Fruit fly (Drosophila melanogaster): ENCODE results near the gene CG33339.

The CG33339 gene

dm6 chr3R:24369268-24369667 lies 7.6 kb downstream of the CG33339 start, which contains the start of gene CG13614:
Gene CG13614 (plus strand): TSS chr3R:24369568.
- TF ChIP-seq pan (optimal IDR thresholded peaks at IDR 0.05) (no peak), h (GFP tag; optimal IDR thresholded peaks at IDR 0.05) (no peak), Dif (GFP tag; optimal IDR thresholded peaks at IDR 0.05; ENCODE audit: partially characterized antibody) (no peak), foxo (GFP tag; optimal IDR thresholded peaks at IDR 0.05) (no peak), CrebA (GFP tag; optimal IDR thresholded peaks at IDR 0.05; ENCODE audit: borderline replicate concordance) (no peak), sv (GFP tag; optimal IDR thresholded peaks at IDR 0.05) (no peak), Hr78 (GFP tag; optimal IDR thresholded peaks at IDR 0.05) (no peak)

DNA sequence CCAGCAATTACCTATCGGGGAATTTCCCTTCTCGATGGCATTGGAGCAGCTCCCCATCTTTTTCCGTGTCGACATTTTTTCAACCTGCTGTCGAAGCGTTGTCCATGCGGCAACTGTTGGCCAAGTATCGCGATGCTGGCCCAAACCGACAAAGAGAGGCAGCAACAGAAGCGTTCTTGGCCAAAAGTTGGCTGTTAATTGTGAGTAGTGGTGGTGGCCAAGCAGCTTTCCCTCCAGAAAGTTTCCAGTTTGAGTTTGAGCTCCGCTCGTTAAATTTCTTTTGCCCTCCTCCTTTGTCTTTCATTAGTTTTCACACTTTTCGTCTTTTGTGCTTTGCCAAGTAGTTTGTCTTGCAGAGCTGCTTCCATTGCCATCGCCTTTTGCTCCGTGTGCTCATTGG lies 11.0 kb downstream of the CG33339 start, which contains the start of gene CG17782:
CG17782 (minus strand) TSS at position 101 of the 400 bp plus-strand sequence.
- TF ChIP-seq tai (GFP tag; optimal IDR thresholded peaks at IDR 0.05) (no peak), sage (GFP tag; optimal IDR thresholded peaks at IDR 0.05) (no peak), Myc (optimal IDR thresholded peaks at IDR 0.05) (no peak), Hr78 (GFP tag; optimal IDR thresholded peaks at IDR 0.05) (no peak), br (GFP tag; optimal IDR thresholded peaks at IDR 0.05) (no peak), CrebA (GFP tag; optimal IDR thresholded peaks at IDR 0.05; ENCODE audit: borderline replicate concordance) (no peak), foxo (GFP tag; optimal IDR thresholded peaks at IDR 0.05) (no peak), GATAd (GFP tag; optimal IDR thresholded peaks at IDR 0.05) (no peak), jim (GFP tag; optimal IDR thresholded peaks at IDR 0.05) (no peak), brk (GFP tag; optimal IDR thresholded peaks at IDR 0.05) (no peak), Vsx2 (GFP tag; optimal IDR thresholded peaks at IDR 0.05; ENCODE audit: partially characterized antibody) (no peak)

DNA sequence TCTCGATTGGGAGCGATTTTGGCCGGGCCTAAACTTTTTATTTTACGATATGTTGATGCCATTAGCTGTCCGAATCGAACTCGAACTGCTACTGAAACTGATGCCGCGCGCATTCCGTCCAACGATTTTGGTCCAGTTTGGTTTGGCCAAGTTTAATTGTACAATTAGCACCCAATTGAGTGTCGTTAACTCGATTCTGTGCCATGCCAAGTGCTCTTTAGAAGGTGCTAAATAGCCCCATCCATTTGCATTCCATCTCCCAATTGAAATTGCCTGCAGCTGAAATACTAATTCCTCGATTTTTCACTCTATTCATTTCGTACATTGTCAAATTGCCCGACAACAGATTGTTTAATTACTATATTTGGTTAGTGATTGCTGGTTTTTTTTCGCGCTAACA lies 13.9 kb downstream of the CG33339 start, which contains the start of gene CG17781:
CG17781 (minus strand) TSS at position 101 of the 400 bp plus-strand sequence.
- no peak for TF ChIP-seq N (GFP tag; optimal IDR thresholded peaks at IDR 0.05)
- TF ChIP-seq CG9705 (GFP tag; optimal IDR thresholded peaks at IDR 0.05), result no peak
- TF ChIP-seq GATAd (GFP tag; optimal IDR thresholded peaks at IDR 0.05), result no peak
- no peak for TF ChIP-seq dmrt93B (GFP tag; optimal IDR thresholded peaks at IDR 0.05)

DNA sequence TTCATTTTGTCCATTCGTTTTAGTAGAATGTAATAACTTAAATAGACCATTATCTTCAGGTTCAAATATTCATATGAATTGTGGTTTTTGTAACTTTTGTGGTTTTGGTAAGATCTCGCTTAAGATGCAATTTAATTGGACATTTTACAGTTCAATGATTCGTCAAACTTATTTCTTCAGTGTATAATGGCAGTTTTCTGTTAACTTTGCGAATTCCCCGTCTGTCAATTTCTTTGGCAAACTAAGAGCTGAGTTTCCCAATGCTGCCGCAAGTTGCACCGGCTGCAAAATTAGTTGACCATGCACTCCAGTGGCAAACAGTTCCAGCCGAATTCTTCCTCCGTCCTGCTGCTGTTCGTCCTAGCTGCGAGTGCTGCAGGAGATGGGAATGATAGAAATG lies 14.9 kb downstream of the CG33339 start, which contains the start of gene CG33342:
CG33342 (plus strand) TSS at position 301 of the 400 bp plus-strand sequence.
- TF ChIP-seq Mio (GFP tag; optimal IDR thresholded peaks at IDR 0.05) (no peak), GATAd (GFP tag; optimal IDR thresholded peaks at IDR 0.05) (no peak), psq (GFP tag; optimal IDR thresholded peaks at IDR 0.05) (no peak), OdsH (GFP tag; optimal IDR thresholded peaks at IDR 0.05) (no peak), Rel (GFP tag; optimal IDR thresholded peaks at IDR 0.05) (no peak), Rel (tag; optimal IDR thresholded peaks at IDR 0.05) (no peak), Sp1 (GFP tag; optimal IDR thresholded peaks at IDR 0.05) (no peak), Hr83 (GFP tag; optimal IDR thresholded peaks at IDR 0.05; ENCODE audit: poor library complexity, severe bottlenecking) (no peak), Hr78 (GFP tag; optimal IDR thresholded peaks at IDR 0.05) (no peak), Myc (optimal IDR thresholded peaks at IDR 0.05) (no peak), brk (GFP tag; optimal IDR thresholded peaks at IDR 0.05) (no peak), woc (GFP tag; optimal IDR thresholded peaks at IDR 0.05) (no peak), Hnf4 (GFP tag; optimal IDR thresholded peaks at IDR 0.05) (no peak), usp (GFP tag; optimal IDR thresholded peaks at IDR 0.05) (no peak), Abd-B (GFP tag; optimal IDR thresholded peaks at IDR 0.05) (no peak), Dfd (GFP tag; optimal IDR thresholded peaks at IDR 0.05) (no peak), CG32264 (GFP tag; optimal IDR thresholded peaks at IDR 0.05) (no peak), Dif (GFP tag; optimal IDR thresholded peaks at IDR 0.05; ENCODE audit: partially characterized antibody) (no peak), CG9705 (GFP tag; optimal IDR thresholded peaks at IDR 0.05) (no peak), dl (GFP tag; optimal IDR thresholded peaks at IDR 0.05; ENCODE audit: insufficient read depth in 1 of 2, partially characterized antibody in 2 of 2) (no peak), jim (GFP tag; optimal IDR thresholded peaks at IDR 0.05) (no peak)

dm6 chr3R:24384952-24385351 lies 23.3 kb downstream of the CG33339 start, which contains the start of gene CG17780:
Gene CG17780 (minus strand): TSS chr3R:24385052.
- no peak for TF ChIP-seq dl (GFP tag; optimal IDR thresholded peaks at IDR 0.05; ENCODE audit: insufficient read depth in 1 of 2, partially characterized antibody in 2 of 2)
- TF ChIP-seq dsf (GFP tag; optimal IDR thresholded peaks at IDR 0.05; ENCODE audit: borderline replicate concordance), result no peak
- TF ChIP-seq Myc (optimal IDR thresholded peaks at IDR 0.05), result no peak
- no peak for TF ChIP-seq usp (GFP tag; optimal IDR thresholded peaks at IDR 0.05)
- no peak for TF ChIP-seq dmrt93B (GFP tag; optimal IDR thresholded peaks at IDR 0.05)
- TF ChIP-seq GATAd (GFP tag; optimal IDR thresholded peaks at IDR 0.05), result no peak
- TF ChIP-seq fru (GFP tag; optimal IDR thresholded peaks at IDR 0.05), result no peak
- no peak for TF ChIP-seq Mio (GFP tag; optimal IDR thresholded peaks at IDR 0.05)
- TF ChIP-seq Sp1 (GFP tag; optimal IDR thresholded peaks at IDR 0.05), result no peak
- no peak for TF ChIP-seq rgr (GFP tag; optimal IDR thresholded peaks at IDR 0.05)
- TF ChIP-seq brk (GFP tag; optimal IDR thresholded peaks at IDR 0.05), result no peak
- TF ChIP-seq Hr83 (GFP tag; optimal IDR thresholded peaks at IDR 0.05; ENCODE audit: poor library complexity, severe bottlenecking), result no peak

All from whole organism, wandering third instar larva.